Fruit fly (Drosophila melanogaster) whole organism, embryonic: ENCODE results near the gene CG34289.

Source experiments
- Adf1 ChIP-seq: fragments of 200-800 bp; sonication (Bioruptor generic); IDR thresholded peaks from 2 replicates; pipeline ENCODE4 v1.3.6; 2022; ENCODE audit warnings: missing biosample characterization, missing genetic modification characterization
- Bteb2 ChIP-seq: fragments of 200-800 bp; sonication (Bioruptor generic); optimal IDR thresholded peaks from 2 replicates; lab custom pipeline; 2016; ENCODE audit warnings: missing biosample characterization, missing genetic modification characterization
- CG1024 ChIP-seq: fragments of 200-800 bp; sonication (Bioruptor generic); IDR thresholded peaks from 2 replicates; pipeline ENCODE4 v1.3.6; 2022; ENCODE audit warnings: missing biosample characterization, missing genetic modification characterization
- CG12104 ChIP-seq: fragments of 200-800 bp; sonication (Bioruptor generic); optimal IDR thresholded peaks from 3 replicates; lab custom pipeline; 2016; ENCODE audit warnings: missing biosample characterization, missing genetic modification characterization
- CG12769 ChIP-seq: fragments of 200-800 bp; sonication (Bioruptor generic); optimal IDR thresholded peaks from 2 replicates; lab custom pipeline; 2019; ENCODE audit warnings: missing biosample characterization, mild to moderate bottlenecking, missing genetic modification characterization, moderate library complexity
- CG15073 ChIP-seq: fragments of 200-800 bp; sonication (Bioruptor generic); optimal IDR thresholded peaks from 2 replicates; lab custom pipeline; 2016; ENCODE audit warnings: missing biosample characterization, missing genetic modification characterization
- CG1603 ChIP-seq: fragments of 200-800 bp; sonication (Bioruptor generic); optimal IDR thresholded peaks from 2 replicates; lab custom pipeline; 2019; ENCODE audit warnings: missing biosample characterization, mild to moderate bottlenecking, missing genetic modification characterization, moderate library complexity
- CG30020 ChIP-seq: fragments of 200-800 bp; optimal IDR thresholded peaks from 2 replicates; lab custom pipeline; 2019; ENCODE audit warnings: missing biosample characterization, mild to moderate bottlenecking, missing genetic modification characterization, moderate library complexity
- CG34376 ChIP-seq: fragments of 200-800 bp; sonication (Bioruptor generic); optimal IDR thresholded peaks from 2 replicates; lab custom pipeline; 2018; ENCODE audit warnings: missing biosample characterization, mild to moderate bottlenecking, missing genetic modification characterization
- CG34422 ChIP-seq: fragments of 200-800 bp; sonication (Bioruptor generic); IDR thresholded peaks from 3 replicates; pipeline ENCODE4 v1.3.6; 2022; ENCODE audit warnings: missing biosample characterization, missing genetic modification characterization
- CG6175 ChIP-seq: fragments of 200-800 bp; sonication (Bioruptor generic); IDR thresholded peaks from 3 replicates; pipeline ENCODE4 v1.3.6; 2022; ENCODE audit warnings: missing biosample characterization, missing genetic modification characterization
- CG7928 ChIP-seq: fragments of 200-800 bp; sonication (Bioruptor generic); optimal IDR thresholded peaks from 2 replicates; lab custom pipeline; 2017; ENCODE audit warnings: missing biosample characterization, mild to moderate bottlenecking, missing genetic modification characterization
- CG8388 ChIP-seq: fragments of 200-800 bp; sonication (Bioruptor generic); optimal IDR thresholded peaks from 2 replicates; lab custom pipeline; 2019; ENCODE audit warnings: missing biosample characterization, mild to moderate bottlenecking, missing genetic modification characterization, moderate library complexity
- CG8924 ChIP-seq: fragments of 200-800 bp; optimal IDR thresholded peaks from 3 replicates; lab custom pipeline; 2019; ENCODE audit warnings: missing biosample characterization, mild to moderate bottlenecking, missing genetic modification characterization, moderate library complexity
- CrebB ChIP-seq: fragments of 200-800 bp; sonication (Bioruptor generic); optimal IDR thresholded peaks from 3 replicates; lab custom pipeline; 2018; ENCODE audit warnings: missing biosample characterization, mild to moderate bottlenecking, missing genetic modification characterization
- Deaf1 ChIP-seq: fragments of 200-800 bp; optimal IDR thresholded peaks from 3 replicates; lab custom pipeline; 2019; ENCODE audit warnings: missing biosample characterization, mild to moderate bottlenecking, missing genetic modification characterization, moderate library complexity
- Dip3 ChIP-seq: fragments of 200-800 bp; sonication (Bioruptor generic); optimal IDR thresholded peaks from 3 replicates; lab custom pipeline; 2016; ENCODE audit warnings: missing biosample characterization, missing genetic modification characterization
- Dref ChIP-seq: fragments of 200-800 bp; sonication (Bioruptor generic); IDR thresholded peaks from 2 replicates; pipeline ENCODE4 v1.3.6; 2022; ENCODE audit warnings: missing biosample characterization, missing genetic modification characterization
- Drgx ChIP-seq: fragments of 200-800 bp; sonication (Bioruptor generic); IDR thresholded peaks from 2 replicates; pipeline ENCODE4 v1.3.6; 2022; ENCODE audit warnings: missing biosample characterization, missing genetic modification characterization
- Hand ChIP-seq: fragments of 200-800 bp; sonication (Bioruptor generic); optimal IDR thresholded peaks from 2 replicates; lab custom pipeline; 2017; ENCODE audit warnings: mild to moderate bottlenecking, missing biosample characterization, missing genetic modification reagents, missing genetic modification characterization
- Max ChIP-seq: fragments of 200-800 bp; sonication (Bioruptor generic); optimal IDR thresholded peaks from 2 replicates; lab custom pipeline; 2016; ENCODE audit warnings: missing biosample characterization, mild to moderate bottlenecking, missing genetic modification characterization
- Optix ChIP-seq: fragments of 200-800 bp; sonication (Bioruptor generic); IDR thresholded peaks from 3 replicates; pipeline ENCODE4 v1.3.6; 2022; ENCODE audit warnings: missing biosample characterization, missing genetic modification characterization
- PHDP ChIP-seq: fragments of 200-800 bp; sonication (Bioruptor generic); optimal IDR thresholded peaks from 3 replicates; lab custom pipeline; 2018; ENCODE audit warnings: missing biosample characterization, mild to moderate bottlenecking, missing genetic modification characterization, moderate library complexity
- Sox102F ChIP-seq: fragments of 200-800 bp; sonication (Bioruptor generic); optimal IDR thresholded peaks from 2 replicates; lab custom pipeline; 2018; ENCODE audit warnings: missing biosample characterization, mild to moderate bottlenecking, missing genetic modification characterization, moderate library complexity
- Taf1 ChIP-seq: fragments of 200-800 bp; sonication (Bioruptor generic); IDR thresholded peaks from 2 replicates; pipeline ENCODE4 v1.3.6; 2022; ENCODE audit warnings: missing biosample characterization, missing genetic modification characterization
- YL-1 ChIP-seq: fragments of 200-800 bp; sonication (Bioruptor generic); optimal IDR thresholded peaks from 3 replicates; lab custom pipeline; 2017; ENCODE audit warnings: missing biosample characterization, mild to moderate bottlenecking, missing genetic modification characterization
- aop ChIP-seq: fragments of 200-800 bp; sonication (Bioruptor generic); IDR thresholded peaks from 2 replicates; pipeline ENCODE4 v1.3.6; 2022; ENCODE audit warnings: missing biosample characterization, missing genetic modification characterization
- ap ChIP-seq: fragments of 200-800 bp; sonication (Bioruptor generic); IDR thresholded peaks from 2 replicates; pipeline ENCODE4 v1.3.6; 2022; ENCODE audit warnings: missing biosample characterization, missing genetic modification characterization
- ash1 ChIP-seq: fragments of 200-800 bp; sonication (Bioruptor generic); optimal IDR thresholded peaks from 2 replicates; lab custom pipeline; 2018; ENCODE audit warnings: missing biosample characterization, mild to moderate bottlenecking, missing genetic modification characterization
- bbx ChIP-seq: fragments of 200-800 bp; sonication (Bioruptor generic); IDR thresholded peaks from 2 replicates; pipeline ENCODE4 v1.3.6; 2022; ENCODE audit warnings: missing biosample characterization, missing genetic modification characterization; ENCODE audit not compliant: partially characterized antibody
- bowl ChIP-seq: fragments of 200-800 bp; sonication (Bioruptor generic); IDR thresholded peaks from 2 replicates; pipeline ENCODE4 v1.3.6; 2022; ENCODE audit warnings: missing biosample characterization, missing genetic modification characterization
- ci ChIP-seq: fragments of 200-800 bp; sonication (Bioruptor generic); IDR thresholded peaks from 3 replicates; pipeline ENCODE4 v1.3.6; 2022; ENCODE audit warnings: missing biosample characterization, missing genetic modification characterization
- esg ChIP-seq: fragments of 200-800 bp; sonication (Bioruptor generic); conservative IDR thresholded peaks from 2 replicates; pipeline ENCODE4 v1.3.6; 2022; ENCODE audit warnings: missing biosample characterization, missing genetic modification characterization
- fu2 ChIP-seq: fragments of 200-800 bp; sonication (Bioruptor generic); optimal IDR thresholded peaks from 2 replicates; lab custom pipeline; 2016; ENCODE audit warnings: missing biosample characterization, missing genetic modification characterization
- gsb-n ChIP-seq: fragments of 200-800 bp; sonication (Bioruptor generic); optimal IDR thresholded peaks from 3 replicates; lab custom pipeline; 2018; ENCODE audit warnings: missing biosample characterization, mild to moderate bottlenecking, missing genetic modification characterization
- ind ChIP-seq: fragments of 200-800 bp; sonication (Bioruptor generic); optimal IDR thresholded peaks from 3 replicates; lab custom pipeline; 2016; ENCODE audit warnings: missing biosample characterization, missing genetic modification characterization
- kay ChIP-seq: fragments of 200-800 bp; sonication (Bioruptor generic); optimal IDR thresholded peaks from 2 replicates; lab custom pipeline; 2016; ENCODE audit warnings: missing biosample characterization, missing genetic modification characterization
- ken ChIP-seq: fragments of 200-800 bp; sonication (Bioruptor generic); IDR thresholded peaks from 3 replicates; pipeline ENCODE4 v1.3.6; 2022; ENCODE audit warnings: missing biosample characterization, missing genetic modification characterization
- row ChIP-seq: fragments of 200-800 bp; sonication (Bioruptor generic); IDR thresholded peaks from 3 replicates; pipeline ENCODE4 v1.3.6; 2022; ENCODE audit warnings: missing biosample characterization, missing genetic modification characterization
- schlank ChIP-seq: fragments of 200-800 bp; sonication (Bioruptor generic); optimal IDR thresholded peaks from 2 replicates; lab custom pipeline; 2018; ENCODE audit warnings: missing biosample characterization, mild to moderate bottlenecking, missing genetic modification characterization
- sens ChIP-seq: fragments of 200-800 bp; sonication (Bioruptor generic); peaks from one replicate; lab custom pipeline; 2016; ENCODE audit warnings: missing biosample characterization, missing genetic modification characterization
- sima ChIP-seq: fragments of 200-800 bp; sonication (Bioruptor generic); optimal IDR thresholded peaks from 2 replicates; lab custom pipeline; 2016; ENCODE audit warnings: missing biosample characterization, missing genetic modification characterization
- stc ChIP-seq: fragments of 200-800 bp; sonication (Bioruptor generic); IDR thresholded peaks from 2 replicates; pipeline ENCODE4 v1.3.6; 2022; ENCODE audit warnings: missing biosample characterization, missing genetic modification characterization
- vnd ChIP-seq: fragments of 200-800 bp; sonication (Bioruptor generic); IDR thresholded peaks from 3 replicates; pipeline ENCODE4 v1.3.6; 2022; ENCODE audit warnings: missing biosample characterization, missing genetic modification characterization; ENCODE audit not compliant: partially characterized antibody
- vvl ChIP-seq: fragments of 200-800 bp; sonication (Bioruptor generic); IDR thresholded peaks from 2 replicates; pipeline ENCODE4 v1.3.6; 2022; ENCODE audit warnings: missing biosample characterization, missing genetic modification characterization
- zf30C ChIP-seq: fragments of 200-800 bp; sonication (Bioruptor generic); optimal IDR thresholded peaks from 3 replicates; lab custom pipeline; 2018; ENCODE audit warnings: missing biosample characterization, mild to moderate bottlenecking, missing genetic modification characterization

Gene CG34289

dm6 chr3R:23530886-23531285 lies 23.6 kb upstream of the CG34289 start, which contains the start of gene CG10175:
CG10175 (minus strand) TSS chr3R:23530986.
- no peak for TF ChIP-seq CG8924 (tag; lab: Kevin White, UChicago)
- 0 out of 3 replicates have a peak, but pooled peaks have one; percentile 26 for TF ChIP-seq CG34422 (GFP tag; lab: Robert Waterston, UW)
- TF ChIP-seq Dip3, result no peak
- TF ChIP-seq PHDP (tag; lab: Kevin White, UChicago), result no peak
- TF ChIP-seq bowl (GFP tag; lab: Robert Waterston, UW), result 0 out of 2 replicates have a peak, but pooled peaks have one; percentile 24
- TF ChIP-seq Dref, result no peak
- TF ChIP-seq CG6175 (GFP tag; lab: Robert Waterston, UW), result no peak
- TF ChIP-seq ci, result peak; percentile 57
- TF ChIP-seq gsb-n (tag; lab: Kevin White, UChicago), result peak; percentile 5
- TF ChIP-seq kay (GFP tag; lab: Kevin White, UChicago), result no peak
- TF ChIP-seq CG7928 (GFP tag; lab: Kevin White, UChicago), result no peak
- TF ChIP-seq Adf1 (GFP tag; lab: Robert Waterston, UW), result no peak
- TF ChIP-seq sens (GFP tag; lab: Kevin White, UChicago), result peak; percentile 18
- TF ChIP-seq Bteb2 (GFP tag; lab: Kevin White, UChicago), result no peak
- no peak for TF ChIP-seq Optix (GFP tag; lab: Robert Waterston, UW)
- no peak for TF ChIP-seq CrebB (tag; lab: Kevin White, UChicago)
- no peak for TF ChIP-seq ind
- no peak for TF ChIP-seq fu2 (GFP tag; lab: Kevin White, UChicago)
- TF ChIP-seq CG12104 (GFP tag; lab: Kevin White, UChicago), result no peak
- TF ChIP-seq bbx (GFP tag; lab: Robert Waterston, UW), result no peak; the same call in 1 of the 2 replicates
- TF ChIP-seq aop (GFP tag; lab: Robert Waterston, UW), result no peak
- TF ChIP-seq stc (GFP tag; lab: Robert Waterston, UW), result no peak
- no peak for TF ChIP-seq CG30020
- TF ChIP-seq sima (GFP tag; lab: Kevin White, UChicago), result no peak
- no peak for TF ChIP-seq schlank (tag; lab: Kevin White, UChicago)
- TF ChIP-seq ash1 (GFP tag; lab: Kevin White, UChicago), result no peak
- no peak for TF ChIP-seq YL-1 (GFP tag; lab: Kevin White, UChicago)
- 0 out of 2 replicates have a peak, but pooled peaks have one; percentile 12 for TF ChIP-seq ap (GFP tag; lab: Robert Waterston, UW)
- no peak for TF ChIP-seq Hand
- peak; percentile 22; the same call in 1 of the 3 replicates for TF ChIP-seq ken
- TF ChIP-seq CG15073 (GFP tag; lab: Kevin White, UChicago), result no peak
- TF ChIP-seq zf30C, result no peak
- no peak for TF ChIP-seq Taf1
- no peak for TF ChIP-seq CG1024 (GFP tag; lab: Robert Waterston, UW)
- TF ChIP-seq vvl (GFP tag; lab: Robert Waterston, UW), result peak; percentile 30; the same call in 1 of the 2 replicates
- TF ChIP-seq Deaf1 (tag; lab: Kevin White, UChicago), result peak; percentile 34
- TF ChIP-seq esg (GFP tag; lab: Robert Waterston, UW), result no peak
- peak; percentile 18 for TF ChIP-seq CG12769 (tag; lab: Kevin White, UChicago)
- no peak for TF ChIP-seq vnd (GFP tag; lab: Robert Waterston, UW)

dm6 chr3R:23527396-23527795 lies 20.1 kb upstream of the CG34289 start:
- TF ChIP-seq row (GFP tag; lab: Robert Waterston, UW) (0 out of 3 replicates have a peak, but pooled peaks have one; percentile 15), CG1603 (tag; lab: Kevin White, UChicago) (peak; percentile 12), Sox102F (GFP tag; lab: Kevin White, UChicago) (peak; percentile 31), CG8388 (peak; percentile 44), Max (GFP tag; lab: Kevin White, UChicago) (no peak), CG34376 (GFP tag; lab: Kevin White, UChicago) (no peak), Drgx (GFP tag; lab: Robert Waterston, UW) (peak; percentile 67)
